Worm (Caenorhabditis elegans) whole organism, L1 larva: ENCODE measurements around the gene gap-2.
A peak's percentile ranks its signal among the peaks of the same experiment; 100 is the strongest.

ENCODE experiments used
- C16A3.4 ChIP-seq: fragments of 150-350 bp; optimal IDR thresholded peaks from 2 replicates; lab custom pipeline; 2014; ENCODE audit warnings: missing biosample characterization, missing genetic modification characterization
- F16B12.6 ChIP-seq: fragments of 150-350 bp; optimal IDR thresholded peaks from 2 replicates; lab custom pipeline; 2014; ENCODE audit warnings: missing biosample characterization, missing genetic modification characterization
- Y116A8C.19 ChIP-seq: sonication (generic microtip); optimal IDR thresholded peaks from 2 replicates; lab custom pipeline; 2016; ENCODE audit warnings: missing compliant biosample characterization, missing genetic modification characterization, borderline replicate concordance
- ama-1 ChIP-seq: fragments of 150-350 bp; optimal IDR thresholded peaks from 2 replicates; lab custom pipeline; 2014
- blmp-1 ChIP-seq: fragments of 150-350 bp; optimal IDR thresholded peaks from 2 replicates; lab custom pipeline; 2014; ENCODE audit warnings: missing biosample characterization, missing genetic modification characterization
- ceh-8 ChIP-seq: fragments of 200-800 bp; sonication (Bioruptor generic); optimal IDR thresholded peaks from 2 replicates; lab custom pipeline; 2018; ENCODE audit warnings: mild to moderate bottlenecking, missing genetic modification characterization, moderate library complexity, missing compliant biosample characterization
- ceh-90 ChIP-seq: sonication (generic microtip); optimal IDR thresholded peaks from 2 replicates; lab custom pipeline; 2016; ENCODE audit warnings: missing genetic modification characterization, missing compliant biosample characterization
- ces-1 ChIP-seq: fragments of 150-350 bp; optimal IDR thresholded peaks from 2 replicates; lab custom pipeline; 2014; ENCODE audit warnings: missing biosample characterization, missing genetic modification reagents, missing genetic modification characterization
- dpl-1 ChIP-seq, 3 experiments: fragments of 150-350 bp in 2 of 3; sonication (generic microtip) in 1 of 3; optimal IDR thresholded peaks; 2 replicates each; lab custom pipeline; 2014 to 2017; ENCODE audit warnings: missing biosample characterization in 3 of 3, missing genetic modification characterization in 3 of 3, missing genetic modification reagents in 3 of 3
- efl-1 ChIP-seq, 4 experiments: fragments of 150-350 bp; optimal IDR thresholded peaks in 3 of 4; peaks in 1 of 4; 1 replicate in 1 of 4; 2 replicates in 3 of 4; lab custom pipeline; 2014; ENCODE audit warnings: missing biosample characterization in 2 of 4, missing genetic modification characterization in 2 of 4, missing genetic modification reagents in 2 of 4
- elt-2 ChIP-seq: sonication (generic microtip); optimal IDR thresholded peaks from 2 replicates; lab custom pipeline; 2016; ENCODE audit warnings: missing genetic modification characterization, mild to moderate bottlenecking, inconsistent platforms, missing compliant biosample characterization, missing genetic modification reagents
- elt-3 ChIP-seq, 6 experiments: fragments of 150-350 bp in 1 of 6; sonication (generic microtip); optimal IDR thresholded peaks; 2 replicates each; lab custom pipeline; 2017 to 2018; ENCODE audit warnings: missing biosample characterization in 6 of 6, missing genetic modification characterization in 6 of 6, inconsistent platforms in 1 of 6
- ets-5 ChIP-seq: fragments of 200-800 bp; sonication (Bioruptor generic); IDR thresholded peaks from 2 replicates; pipeline ENCODE4 v1.3.6; 2022; ENCODE audit warnings: missing genetic modification characterization, missing compliant biosample characterization
- hlh-17 ChIP-seq: fragments of 200-800 bp; sonication (Bioruptor generic); optimal IDR thresholded peaks from 2 replicates; lab custom pipeline; 2018; ENCODE audit warnings: missing genetic modification characterization, mild to moderate bottlenecking, missing compliant biosample characterization, moderate library complexity, borderline replicate concordance
- hlh-4 ChIP-seq: sonication (generic microtip); optimal IDR thresholded peaks from 2 replicates; lab custom pipeline; 2016; ENCODE audit warnings: mild to moderate bottlenecking, missing genetic modification characterization, missing compliant biosample characterization
- isw-1 ChIP-seq: fragments of 200-800 bp; sonication (Bioruptor generic); IDR thresholded peaks from 2 replicates; pipeline ENCODE4 v1.3.6; 2022; ENCODE audit warnings: missing genetic modification characterization, missing compliant biosample characterization
- lin-13 ChIP-seq: fragments of 150-350 bp; optimal IDR thresholded peaks from 2 replicates; lab custom pipeline; 2014; ENCODE audit warnings: missing biosample characterization, missing genetic modification reagents, missing genetic modification characterization
- lin-14 ChIP-seq: fragments of 200-800 bp; sonication (Bioruptor generic); optimal IDR thresholded peaks from 2 replicates; lab custom pipeline; 2018; ENCODE audit warnings: mild to moderate bottlenecking, missing genetic modification characterization, moderate library complexity, missing compliant biosample characterization
- lin-15B ChIP-seq: fragments of 150-350 bp; sonication (generic microtip); optimal IDR thresholded peaks from 3 replicates; lab custom pipeline; 2014; ENCODE audit warnings: missing biosample characterization, missing genetic modification characterization
- lin-35 ChIP-seq, 2 experiments: fragments of 150-350 bp; optimal IDR thresholded peaks; 2 replicates each; lab custom pipeline; 2014; ENCODE audit warnings: missing biosample characterization in 2 of 2, missing genetic modification characterization in 2 of 2, missing genetic modification reagents in 2 of 2
- lin-39 ChIP-seq: fragments of 150-350 bp; optimal IDR thresholded peaks from 2 replicates; lab custom pipeline; 2014; ENCODE audit warnings: missing biosample characterization, missing genetic modification reagents, missing genetic modification characterization
- mab-9 ChIP-seq: fragments of 200-800 bp; sonication (Bioruptor generic); IDR thresholded peaks from 2 replicates; pipeline ENCODE4 v1.3.6; 2022; ENCODE audit warnings: missing genetic modification reagents, missing genetic modification characterization, missing compliant biosample characterization
- mef-2 ChIP-seq: fragments of 150-350 bp; optimal IDR thresholded peaks from 2 replicates; lab custom pipeline; 2014; ENCODE audit warnings: missing biosample characterization, missing genetic modification characterization
- nhr-19 ChIP-seq: fragments of 200-800 bp; sonication (Bioruptor generic); conservative IDR thresholded peaks from 2 replicates; pipeline ENCODE4 v1.3.6; 2022; ENCODE audit warnings: missing genetic modification characterization, missing compliant biosample characterization
- nhr-20 ChIP-seq: sonication (generic microtip); optimal IDR thresholded peaks from 2 replicates; lab custom pipeline; 2016; ENCODE audit warnings: mild to moderate bottlenecking, missing genetic modification characterization, missing compliant biosample characterization
- nhr-47 ChIP-seq: sonication (generic microtip); optimal IDR thresholded peaks from 2 replicates; lab custom pipeline; 2016; ENCODE audit warnings: mild to moderate bottlenecking, missing genetic modification characterization, moderate library complexity, missing compliant biosample characterization
- nhr-71 ChIP-seq: sonication (generic microtip); optimal IDR thresholded peaks from 2 replicates; lab custom pipeline; 2016; ENCODE audit warnings: mild to moderate bottlenecking, missing genetic modification characterization, moderate library complexity, missing compliant biosample characterization
- nhr-77 ChIP-seq: fragments of 150-350 bp; optimal IDR thresholded peaks from 2 replicates; lab custom pipeline; 2014; ENCODE audit warnings: missing biosample characterization, missing genetic modification characterization
- nhr-84 ChIP-seq: sonication (generic microtip); optimal IDR thresholded peaks from 2 replicates; lab custom pipeline; 2017; ENCODE audit warnings: missing biosample characterization, missing genetic modification characterization
- nhr-85 ChIP-seq: sonication (generic microtip); peaks from one replicate; lab custom pipeline; 2016; ENCODE audit warnings: missing genetic modification characterization, inconsistent platforms, missing compliant biosample characterization
- nhr-90 ChIP-seq: sonication (generic microtip); optimal IDR thresholded peaks from 2 replicates; lab custom pipeline; 2016; ENCODE audit warnings: mild to moderate bottlenecking, missing genetic modification characterization, missing compliant biosample characterization; ENCODE audit not compliant: poor library complexity
- pag-3 ChIP-seq: sonication (generic microtip); optimal IDR thresholded peaks from 2 replicates; lab custom pipeline; 2017; ENCODE audit warnings: missing genetic modification characterization, mild to moderate bottlenecking, missing compliant biosample characterization, antibody characterized with exemption, borderline replicate concordance; ENCODE audit not compliant: insufficient read depth
- pax-3 ChIP-seq: fragments of 200-800 bp; sonication (Bioruptor generic); optimal IDR thresholded peaks from 2 replicates; lab custom pipeline; 2018; ENCODE audit warnings: mild to moderate bottlenecking, missing genetic modification characterization, moderate library complexity, missing compliant biosample characterization
- pqm-1 ChIP-seq: sonication (generic microtip); optimal IDR thresholded peaks from 3 replicates; lab custom pipeline; 2017; ENCODE audit warnings: missing biosample characterization, missing genetic modification characterization
- rnt-1 ChIP-seq: sonication (generic microtip); optimal IDR thresholded peaks from 2 replicates; lab custom pipeline; 2016; ENCODE audit warnings: mild to moderate bottlenecking, missing genetic modification characterization, moderate library complexity, missing compliant biosample characterization
- skn-1 ChIP-seq: fragments of 150-350 bp; optimal IDR thresholded peaks from 2 replicates; lab custom pipeline; 2014; ENCODE audit warnings: missing biosample characterization, missing genetic modification characterization
- snpc-4 ChIP-seq: fragments of 150-350 bp; optimal IDR thresholded peaks from 2 replicates; lab custom pipeline; 2014; ENCODE audit warnings: missing biosample characterization, missing genetic modification characterization
- sox-4 ChIP-seq: sonication (generic microtip); optimal IDR thresholded peaks from 2 replicates; lab custom pipeline; 2016; ENCODE audit warnings: missing genetic modification characterization, missing compliant biosample characterization
- sptf-1 ChIP-seq: fragments of 150-350 bp; optimal IDR thresholded peaks from 2 replicates; lab custom pipeline; 2014; ENCODE audit warnings: missing biosample characterization, missing genetic modification characterization
- sup-37 ChIP-seq: fragments of 200-800 bp; sonication (Bioruptor generic); optimal IDR thresholded peaks from 2 replicates; lab custom pipeline; 2018; ENCODE audit warnings: mild to moderate bottlenecking, missing genetic modification characterization, missing compliant biosample characterization
- tbx-2 ChIP-seq: sonication (generic microtip); optimal IDR thresholded peaks from 2 replicates; lab custom pipeline; 2016; ENCODE audit warnings: missing genetic modification characterization, missing compliant biosample characterization
- unc-130 ChIP-seq: fragments of 150-350 bp; optimal IDR thresholded peaks from 2 replicates; lab custom pipeline; 2017; ENCODE audit warnings: missing biosample characterization, missing genetic modification characterization, inconsistent platforms
- unc-86 ChIP-seq: sonication (generic microtip); optimal IDR thresholded peaks from 2 replicates; lab custom pipeline; 2016; ENCODE audit warnings: missing genetic modification characterization, missing compliant biosample characterization
- unc-98 ChIP-seq: fragments of 200-800 bp; sonication (Bioruptor generic); IDR thresholded peaks from 2 replicates; pipeline ENCODE4 v1.3.6; 2022; ENCODE audit warnings: missing genetic modification characterization, missing compliant biosample characterization
- xbp-1 ChIP-seq: sonication (generic microtip); optimal IDR thresholded peaks from 2 replicates; lab custom pipeline; 2016; ENCODE audit warnings: missing genetic modification characterization, missing compliant biosample characterization
- zag-1 ChIP-seq: fragments of 150-350 bp; optimal IDR thresholded peaks from 2 replicates; lab custom pipeline; 2014; ENCODE audit warnings: missing biosample characterization, missing genetic modification characterization
- zip-4 ChIP-seq: fragments of 200-800 bp; sonication (Bioruptor generic); optimal IDR thresholded peaks from 2 replicates; lab custom pipeline; 2018; ENCODE audit warnings: mild to moderate bottlenecking, missing genetic modification characterization, moderate library complexity, missing compliant biosample characterization

gap-2 gene

ce11 chrX:9536008-9536407, 63.7 kb downstream of the gap-2 start:
- TF ChIP-seq nhr-90 (tag; lab: Kevin White, UChicago) (peak; percentile 14), ceh-8 (GFP tag; lab: Kevin White, UChicago) (no peak), nhr-85 (peak; percentile 64), mef-2 (tag; lab: Kevin White, UChicago) (no peak), nhr-20 (tag; lab: Kevin White, UChicago) (peak; percentile 2), nhr-71 (tag; lab: Kevin White, UChicago) (peak; percentile 16), nhr-77 (tag; lab: Kevin White, UChicago) (no peak)

ce11 chrX:9536665-9537064, 64.4 kb downstream of the gap-2 start, which contains the start of gene C07B5.8:
TSS of gene C07B5.8 (minus strand) at chrX:9536765.
- TF ChIP-seq lin-14 (GFP tag; lab: Kevin White, UChicago) (no peak), lin-15B (tag; lab: Kevin White, UChicago) (no peak), zag-1 (tag; lab: Kevin White, UChicago) (no peak), hlh-17 (GFP tag; lab: Kevin White, UChicago) (no peak), unc-98 (GFP tag; lab: Robert Waterston, UW) (no peak), ama-1 (lab: Kevin White, UChicago) (no peak), F16B12.6 (tag; lab: Kevin White, UChicago) (no peak), nhr-19 (GFP tag; lab: Robert Waterston, UW) (no peak), pqm-1 (tag; lab: Kevin White, UChicago) (no peak), dpl-1 (GFP tag; optimal IDR thresholded peaks at IDR 0.05; lab: Kevin White, UChicago) (no peak), mab-9 (no peak), nhr-47 (no peak), isw-1 (no peak), lin-35 (GFP tag; optimal IDR thresholded peaks at IDR 0.05; lab: Kevin White, UChicago) (no peak), lin-39 (no peak), sup-37 (GFP tag; lab: Kevin White, UChicago) (no peak), blmp-1 (no peak), C16A3.4 (no peak)

- TF ChIP-seq C16A3.4 (no peak), isw-1 (no peak), ets-5 (GFP tag; lab: Robert Waterston, UW) (no peak), ama-1 (lab: Kevin White, UChicago) (no peak), efl-1 (optimal IDR thresholded peaks at IDR 0.05; lab: Kevin White, UChicago) (no peak), efl-1 (GFP tag; optimal IDR thresholded peaks at IDR 0.05 in 1 of 2; lab: Kevin White, UChicago) (no peak), xbp-1 (no peak), Y116A8C.19 (tag; lab: Kevin White, UChicago) (no peak), lin-13 (no peak), sptf-1 (tag; lab: Kevin White, UChicago) (no peak), unc-98 (GFP tag; lab: Robert Waterston, UW) (no peak), sox-4 (tag; lab: Kevin White, UChicago) (no peak), zag-1 (tag; lab: Kevin White, UChicago) (no peak), zip-4 (GFP tag; lab: Kevin White, UChicago) (no peak), elt-2 (tag; lab: Kevin White, UChicago) (no peak), unc-130 (tag; lab: Kevin White, UChicago) (no peak), elt-3 (tag; optimal IDR thresholded peaks at IDR 0.05; lab: Kevin White, UChicago) (peak in 5 of 6 experiments; percentile 26 to 91 (median 35)), ces-1 (GFP tag; lab: Kevin White, UChicago) (no peak), lin-15B (tag; lab: Kevin White, UChicago) (no peak), nhr-77 (tag; lab: Kevin White, UChicago) (no peak), ceh-90 (tag; lab: Kevin White, UChicago) (no peak), tbx-2 (tag; lab: Kevin White, UChicago) (peak; percentile 36), pax-3 (no peak), snpc-4 (no peak), pag-3 (tag; lab: Kevin White, UChicago) (no peak), ceh-8 (GFP tag; lab: Kevin White, UChicago) (no peak), rnt-1 (tag; lab: Kevin White, UChicago) (peak; percentile 1), lin-35 (GFP tag; optimal IDR thresholded peaks at IDR 0.05; lab: Kevin White, UChicago) (peak in 1 of 2 experiments; percentile 38), unc-86 (no peak), nhr-84 (tag; lab: Kevin White, UChicago) (no peak), hlh-4 (tag; lab: Kevin White, UChicago) (no peak), skn-1 (tag; lab: Kevin White, UChicago) (no peak)
Measured at ce11 chrX:9537538-9538172, 65.4 kb downstream of the gap-2 start.
